Fruit fly (Drosophila melanogaster) whole organism, adult: ENCODE measurements around the gene GABA-B-R1.

Experiments used
- CG11617 ChIP-seq: fragments of 200-800 bp; sonication (Bioruptor generic); optimal IDR thresholded peaks from 2 replicates; lab custom pipeline; 2017; ENCODE audit warnings: mild to moderate bottlenecking, missing biosample characterization, missing genetic modification reagents, missing genetic modification characterization
- CG1620 ChIP-seq: fragments of 200-800 bp; sonication (Bioruptor generic); optimal IDR thresholded peaks from 2 replicates; lab custom pipeline; 2016; ENCODE audit warnings: missing biosample characterization, missing genetic modification characterization
- CG7101 ChIP-seq: fragments of 200-800 bp; sonication (Bioruptor generic); optimal IDR thresholded peaks from 2 replicates; lab custom pipeline; 2018; ENCODE audit warnings: missing biosample characterization, mild to moderate bottlenecking, missing genetic modification characterization, moderate library complexity
- Crg-1 ChIP-seq: fragments of 200-800 bp; sonication (Bioruptor generic); optimal IDR thresholded peaks from 2 replicates; lab custom pipeline; 2016; ENCODE audit warnings: missing biosample characterization, missing genetic modification characterization
- bab1 ChIP-seq: fragments of 200-800 bp; sonication (Bioruptor generic); optimal IDR thresholded peaks from 3 replicates; lab custom pipeline; 2019; ENCODE audit warnings: missing biosample characterization, mild to moderate bottlenecking, missing genetic modification characterization, moderate library complexity
- kay ChIP-seq: fragments of 200-800 bp; sonication (Bioruptor generic); peaks from one replicate; lab custom pipeline; 2016; ENCODE audit warnings: missing biosample characterization, missing genetic modification characterization, borderline replicate concordance

DNA sequence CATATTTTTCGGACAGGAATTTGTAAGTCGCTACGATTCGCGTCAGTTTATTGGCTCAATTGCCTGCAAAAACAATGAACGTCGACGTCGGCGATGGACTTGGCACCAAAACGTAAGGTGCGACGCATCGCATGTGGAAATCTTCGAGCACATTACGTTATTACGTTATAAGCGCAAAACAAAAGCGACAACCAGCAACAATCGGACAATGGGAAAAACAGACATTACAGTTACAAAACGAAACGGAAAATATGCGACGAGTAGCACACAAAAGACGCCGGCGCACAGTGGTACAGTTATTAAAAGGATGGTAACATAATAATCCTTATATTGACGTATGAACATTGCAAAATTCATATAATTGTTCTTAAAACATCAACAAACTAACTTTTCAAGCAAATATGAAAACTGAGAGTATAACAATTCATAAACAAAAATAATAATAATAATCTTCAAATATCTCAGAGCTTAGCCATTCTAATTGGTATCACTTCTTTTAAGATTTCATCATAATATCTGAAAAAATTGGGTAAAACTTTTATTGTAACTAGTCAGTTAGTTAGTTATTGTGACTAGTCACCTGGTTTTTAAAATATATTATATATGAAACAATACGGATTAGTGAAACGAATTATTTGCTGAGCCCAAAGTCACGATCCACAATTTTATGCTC lies 21.2 kb upstream of the GABA-B-R1 start:
- TF ChIP-seq kay (GFP tag; lab: Kevin White, UChicago) (no peak), CG1620 (GFP tag; lab: Kevin White, UChicago) (no peak), bab1 (GFP tag; lab: Kevin White, UChicago) (no peak), CG11617 (GFP tag; lab: Kevin White, UChicago) (no peak), CG7101 (tag; lab: Kevin White, UChicago) (no peak), Crg-1 (GFP tag; lab: Kevin White, UChicago) (no peak)
